Worm (Caenorhabditis elegans): ENCODE measurements around the gene lin-49.

lin-49 gene

ce11 chrIV:8627328-8627727, 6.8 kb downstream of the lin-49 start, which contains the start of gene F42A9.11 (continued):
- peak; percentile 66 for TF ChIP-seq nhr-28 (tag; optimal IDR thresholded peaks at IDR 0.05)
- TF ChIP-seq lsy-2 (tag; optimal IDR thresholded peaks at IDR 0.05) = peak in 1 of 2 experiments; percentile 44
- no peak for TF ChIP-seq dmd-8 (GFP tag; IDR thresholded peaks at IDR 0.05)
- TF ChIP-seq unc-130 (GFP tag; optimal IDR thresholded peaks at IDR 0.05) = no peak
- peak; percentile 51; the same call in 1 of the 2 replicates for TF ChIP-seq T26A8.4 (GFP tag; IDR thresholded peaks at IDR 0.05)
- no peak for TF ChIP-seq daf-12 (tag; optimal IDR thresholded peaks at IDR 0.05)
- peak; percentile 4 for TF ChIP-seq rbr-2 (tag; optimal IDR thresholded peaks at IDR 0.05)
- TF ChIP-seq sdz-12 (GFP tag; optimal IDR thresholded peaks at IDR 0.05) = no peak
- TF ChIP-seq mes-2 (tag; optimal IDR thresholded peaks at IDR 0.05; ENCODE audit: poor library complexity, severe bottlenecking) = peak; percentile 53
- no peak for TF ChIP-seq zag-1 (tag; optimal IDR thresholded peaks at IDR 0.05)
- no peak for TF ChIP-seq daf-16 (GFP tag; optimal IDR thresholded peaks at IDR 0.05)
- TF ChIP-seq daf-16 (tag; optimal IDR thresholded peaks at IDR 0.05) = peak; percentile 48
- no peak for TF ChIP-seq daf-8 (GFP tag; IDR thresholded peaks at IDR 0.05)
- TF ChIP-seq tra-1 (GFP tag; IDR thresholded peaks at IDR 0.05) = no peak
- no peak for TF ChIP-seq lin-29 (GFP tag; IDR thresholded peaks at IDR 0.05)
- TF ChIP-seq madf-9 (GFP tag; conservative IDR thresholded peaks at IDR 0.05) = no peak
- peak; percentile 28 for TF ChIP-seq nhr-6 (tag; optimal IDR thresholded peaks at IDR 0.05)
- TF ChIP-seq egl-27 (tag; optimal IDR thresholded peaks at IDR 0.05) = no peak
- TF ChIP-seq arid-1 (GFP tag; conservative IDR thresholded peaks at IDR 0.05) = no peak
- TF ChIP-seq lin-38 (GFP tag; IDR thresholded peaks at IDR 0.05) = no peak
- no peak for TF ChIP-seq nhr-11 (tag; optimal IDR thresholded peaks at IDR 0.05)
- peak in 1 of 2 experiments; percentile 79 for TF ChIP-seq unc-62 (GFP tag; optimal IDR thresholded peaks at IDR 0.05 in 1 of 2)
- no peak for TF ChIP-seq unc-62 (tag; optimal IDR thresholded peaks at IDR 0.05)

- TF ChIP-seq F37D6.2 (tag; optimal IDR thresholded peaks at IDR 0.05) (no peak), nhr-111 (GFP tag; optimal IDR thresholded peaks at IDR 0.05) (no peak), mdt-29 (GFP tag; IDR thresholded peaks at IDR 0.05) (no peak), mdl-1 (tag; optimal IDR thresholded peaks at IDR 0.05) (no peak), lin-1 (GFP tag; IDR thresholded peaks at IDR 0.05) (no peak), skn-1 (tag; optimal IDR thresholded peaks at IDR 0.05) (no peak), hif-1 (tag; optimal IDR thresholded peaks at IDR 0.05) (no peak), pha-4 (GFP tag; IDR thresholded peaks at IDR 0.05) (no peak), pha-4 (tag; optimal IDR thresholded peaks at IDR 0.05) (no peak), fos-1 (tag; optimal IDR thresholded peaks at IDR 0.05) (no peak)
Measured at ce11 chrIV:8628262-8628661, 7.8 kb downstream of the lin-49 start.

ce11 chrIV:8629609-8630052, 9.1 kb downstream of the lin-49 start:
- TF ChIP-seq fkh-10 (GFP tag; optimal IDR thresholded peaks at IDR 0.05) = peak; percentile 7
- TF ChIP-seq rbr-2 (tag; optimal IDR thresholded peaks at IDR 0.05) = peak; percentile 50
- TF ChIP-seq ztf-11 (tag; optimal IDR thresholded peaks at IDR 0.05) = no peak
- TF ChIP-seq lin-15B (tag; optimal IDR thresholded peaks at IDR 0.05) = no peak
- no peak for TF ChIP-seq ceh-32 (tag; optimal IDR thresholded peaks at IDR 0.05; ENCODE audit: poor library complexity)
- peak; percentile 37; the same call in 1 of the 2 replicates for TF ChIP-seq set-16 (GFP tag; IDR thresholded peaks at IDR 0.05)
- TF ChIP-seq mes-2 (tag; optimal IDR thresholded peaks at IDR 0.05; ENCODE audit: poor library complexity, severe bottlenecking) = peak; percentile 14
- TF ChIP-seq unc-62 (GFP tag; optimal IDR thresholded peaks at IDR 0.05 in 1 of 2) = peak in 1 of 2 experiments; percentile 96
- TF ChIP-seq unc-62 (tag; optimal IDR thresholded peaks at IDR 0.05) = no peak
- TF ChIP-seq mxl-3 (GFP tag; optimal IDR thresholded peaks at IDR 0.05) = no peak
- no peak for TF ChIP-seq T20F7.1 (GFP tag; optimal IDR thresholded peaks at IDR 0.05)
- peak; percentile 55; the same call in 1 of the 2 replicates for TF ChIP-seq ctbp-1 (GFP tag; IDR thresholded peaks at IDR 0.05)
- TF ChIP-seq hmg-1.1 (GFP tag; IDR thresholded peaks at IDR 0.05) = peak; percentile 68
- TF ChIP-seq hlh-30 (tag; optimal IDR thresholded peaks at IDR 0.05; ENCODE audit: insufficient read depth) = peak; percentile 33
- TF ChIP-seq ZK337.2 (GFP tag; IDR thresholded peaks at IDR 0.05) = no peak
- peak; percentile 95 for TF ChIP-seq aha-1 (tag)
- TF ChIP-seq mep-1 (tag; optimal IDR thresholded peaks at IDR 0.05) = peak; percentile 57
- peak; percentile 29 to 50 for TF ChIP-seq lsy-2 (tag; optimal IDR thresholded peaks at IDR 0.05)
- TF ChIP-seq madf-9 (GFP tag; conservative IDR thresholded peaks at IDR 0.05) = no peak
- TF ChIP-seq arid-1 (GFP tag; conservative IDR thresholded peaks at IDR 0.05) = no peak
- TF ChIP-seq daf-8 (GFP tag; IDR thresholded peaks at IDR 0.05) = no peak
- TF ChIP-seq spr-1 (tag; optimal IDR thresholded peaks at IDR 0.05) = no peak
- TF ChIP-seq nhr-11 (tag; optimal IDR thresholded peaks at IDR 0.05) = peak; percentile 37
- peak; percentile 51 for TF ChIP-seq hlh-11 (tag; optimal IDR thresholded peaks at IDR 0.05)
- TF ChIP-seq nhr-6 (tag; optimal IDR thresholded peaks at IDR 0.05) = no peak

Measured in whole organism, L4 larva.